Worm (Caenorhabditis elegans) whole organism, late embryonic: ENCODE data around the gene acr-8.

ENCODE experiments used
- elt-2 ChIP-seq: sonication (generic microtip); optimal IDR thresholded peaks from 2 replicates; lab custom pipeline; 2016; ENCODE audit warnings: missing genetic modification reagents, missing genetic modification characterization, missing compliant biosample characterization
- nfya-1 ChIP-seq: sonication (generic microtip); optimal IDR thresholded peaks from 2 replicates; lab custom pipeline; 2017; ENCODE audit warnings: missing genetic modification characterization, mild to moderate bottlenecking, missing compliant biosample characterization, antibody characterized with exemption, moderate library complexity
- pha-4 ChIP-seq: fragments of 150-350 bp; optimal IDR thresholded peaks from 2 replicates; lab custom pipeline; 2018; ENCODE audit warnings: missing biosample characterization, missing genetic modification reagents, missing genetic modification characterization

ce11 chrX:10440781-10441180, 28.3 kb downstream of the acr-8 start:
- TF ChIP-seq pha-4: no peak
- TF ChIP-seq elt-2: no peak
- no peak for TF ChIP-seq nfya-1
